Fruit fly (Drosophila melanogaster): Measurements from ENCODE around the gene CG9018.

CG9018 gene

dm6 chr3L:2265692-2266444 lies 29.0 kb upstream of the CG9018 start, which contains the start of the genes ecd and CG13806:
Gene ecd (minus strand): TSS chr3L:2265857.
Gene CG13806 (plus strand): TSS chr3L:2266394.
- TF ChIP-seq Hr83 (GFP tag; optimal IDR thresholded peaks at IDR 0.05; ENCODE audit: poor library complexity, severe bottlenecking): peak; percentile 21
- no peak for TF ChIP-seq Vsx2 (GFP tag; optimal IDR thresholded peaks at IDR 0.05; ENCODE audit: partially characterized antibody)
- TF ChIP-seq br (GFP tag; optimal IDR thresholded peaks at IDR 0.05): no peak
- TF ChIP-seq h (GFP tag; optimal IDR thresholded peaks at IDR 0.05): peak; percentile 8
- no peak for TF ChIP-seq CG32264 (GFP tag; optimal IDR thresholded peaks at IDR 0.05)
- TF ChIP-seq woc (GFP tag; optimal IDR thresholded peaks at IDR 0.05): no peak
- no peak for TF ChIP-seq Dif (GFP tag; optimal IDR thresholded peaks at IDR 0.05; ENCODE audit: partially characterized antibody)
- no peak for TF ChIP-seq sage (GFP tag; optimal IDR thresholded peaks at IDR 0.05)
- TF ChIP-seq dl (GFP tag; optimal IDR thresholded peaks at IDR 0.05; ENCODE audit: insufficient read depth in 1 of 2, partially characterized antibody in 2 of 2): no peak
- no peak for TF ChIP-seq jim (GFP tag; optimal IDR thresholded peaks at IDR 0.05)
- TF ChIP-seq pan (optimal IDR thresholded peaks at IDR 0.05): no peak
- TF ChIP-seq rgr (GFP tag; optimal IDR thresholded peaks at IDR 0.05): peak; percentile 24
- TF ChIP-seq Hr78 (GFP tag; optimal IDR thresholded peaks at IDR 0.05): no peak
- peak in 1 of 2 experiments; percentile 12 for TF ChIP-seq foxo (GFP tag; optimal IDR thresholded peaks at IDR 0.05)
- TF ChIP-seq Myc (optimal IDR thresholded peaks at IDR 0.05): peak; percentile 65
- TF ChIP-seq Sp1 (GFP tag; optimal IDR thresholded peaks at IDR 0.05): peak; percentile 0
- TF ChIP-seq Abd-B (GFP tag; optimal IDR thresholded peaks at IDR 0.05): no peak

- TF ChIP-seq Vsx2 (GFP tag; optimal IDR thresholded peaks at IDR 0.05; ENCODE audit: partially characterized antibody): peak; percentile 74
- no peak for TF ChIP-seq lola (GFP tag; optimal IDR thresholded peaks at IDR 0.05)
- peak; percentile 32 for TF ChIP-seq GATAd (GFP tag; optimal IDR thresholded peaks at IDR 0.05)
- TF ChIP-seq foxo (GFP tag; optimal IDR thresholded peaks at IDR 0.05): peak in 1 of 2 experiments; percentile 86
- no peak for TF ChIP-seq pan (optimal IDR thresholded peaks at IDR 0.05)
- TF ChIP-seq Dif (GFP tag; optimal IDR thresholded peaks at IDR 0.05; ENCODE audit: partially characterized antibody): no peak
- TF ChIP-seq CrebA (GFP tag; optimal IDR thresholded peaks at IDR 0.05; ENCODE audit: borderline replicate concordance): no peak
- TF ChIP-seq woc (GFP tag; optimal IDR thresholded peaks at IDR 0.05): peak; percentile 59
- TF ChIP-seq OdsH (GFP tag; optimal IDR thresholded peaks at IDR 0.05): peak; percentile 82
- no peak for TF ChIP-seq dl (GFP tag; optimal IDR thresholded peaks at IDR 0.05; ENCODE audit: insufficient read depth in 1 of 2, partially characterized antibody in 2 of 2)
- peak; percentile 79 for TF ChIP-seq CG9705 (GFP tag; optimal IDR thresholded peaks at IDR 0.05)
- no peak for TF ChIP-seq Hr78 (GFP tag; optimal IDR thresholded peaks at IDR 0.05)
- TF ChIP-seq Hnf4 (GFP tag; optimal IDR thresholded peaks at IDR 0.05): no peak
- TF ChIP-seq Hr83 (GFP tag; optimal IDR thresholded peaks at IDR 0.05; ENCODE audit: poor library complexity, severe bottlenecking): peak; percentile 69
- no peak for TF ChIP-seq Jra (GFP tag; optimal IDR thresholded peaks at IDR 0.05)
- TF ChIP-seq rgr (GFP tag; optimal IDR thresholded peaks at IDR 0.05): peak; percentile 94
- TF ChIP-seq jim (GFP tag; optimal IDR thresholded peaks at IDR 0.05): no peak
- TF ChIP-seq br (GFP tag; optimal IDR thresholded peaks at IDR 0.05): peak; percentile 76
- peak; percentile 86 for TF ChIP-seq Sp1 (GFP tag; optimal IDR thresholded peaks at IDR 0.05)
- TF ChIP-seq Mio (GFP tag; optimal IDR thresholded peaks at IDR 0.05): no peak
- TF ChIP-seq N (GFP tag; optimal IDR thresholded peaks at IDR 0.05): no peak
- TF ChIP-seq dmrt93B (GFP tag; optimal IDR thresholded peaks at IDR 0.05): peak; percentile 76
- no peak for TF ChIP-seq dsf (GFP tag; optimal IDR thresholded peaks at IDR 0.05; ENCODE audit: borderline replicate concordance)
- TF ChIP-seq brk (GFP tag; optimal IDR thresholded peaks at IDR 0.05): no peak
- TF ChIP-seq HLH106 (tag; optimal IDR thresholded peaks at IDR 0.05): peak; percentile 92
- no peak for TF ChIP-seq Rel (GFP tag; optimal IDR thresholded peaks at IDR 0.05)
- peak; percentile 82 for TF ChIP-seq Rel (tag; optimal IDR thresholded peaks at IDR 0.05)
- TF ChIP-seq usp (GFP tag; optimal IDR thresholded peaks at IDR 0.05): no peak
- TF ChIP-seq sage (GFP tag; optimal IDR thresholded peaks at IDR 0.05): no peak
- TF ChIP-seq fru (GFP tag; optimal IDR thresholded peaks at IDR 0.05): peak; percentile 69
- TF ChIP-seq Myc (optimal IDR thresholded peaks at IDR 0.05): peak; percentile 4
- TF ChIP-seq Abd-B (GFP tag; optimal IDR thresholded peaks at IDR 0.05): no peak
- TF ChIP-seq h (GFP tag; optimal IDR thresholded peaks at IDR 0.05): peak; percentile 96
- TF ChIP-seq psq (GFP tag; optimal IDR thresholded peaks at IDR 0.05): peak; percentile 74
- TF ChIP-seq ey (GFP tag; optimal IDR thresholded peaks at IDR 0.05): peak; percentile 64
- no peak for TF ChIP-seq Dfd (GFP tag; optimal IDR thresholded peaks at IDR 0.05)
- TF ChIP-seq sv (GFP tag; optimal IDR thresholded peaks at IDR 0.05): peak; percentile 80
- TF ChIP-seq tai (GFP tag; optimal IDR thresholded peaks at IDR 0.05): no peak
- no peak for TF ChIP-seq CG32264 (GFP tag; optimal IDR thresholded peaks at IDR 0.05)
Observed at dm6 chr3L:2262515-2262944, 25.7 kb upstream of the CG9018 start, which contains the start of the genes oxt and CG13807. Gene oxt (minus strand): TSS chr3L:2262664. Gene CG13807 (plus strand): TSS chr3L:2262919.

Measured in whole organism, wandering third instar larva.